Worm (Caenorhabditis elegans): ENCODE data around the gene Y77E11A.12.

DNA sequence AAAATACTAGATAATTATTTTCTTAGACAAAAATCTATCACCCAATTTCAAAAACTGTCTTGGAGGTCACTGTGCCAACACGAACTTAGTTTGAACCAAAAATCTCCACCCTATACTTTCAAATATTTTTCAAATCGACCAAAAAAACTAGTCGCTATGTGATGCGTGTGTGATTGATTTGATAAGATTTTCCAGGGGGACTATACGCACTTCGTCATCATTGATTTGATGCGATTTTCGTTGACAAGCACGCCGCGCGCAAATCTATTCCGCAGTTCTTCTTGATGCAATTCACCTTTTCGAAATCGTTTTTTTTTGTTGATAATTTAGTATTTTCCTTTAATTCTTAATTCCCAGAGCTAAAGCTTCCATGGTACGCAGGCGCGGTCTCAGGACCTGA is 21.5 kb downstream of the Y77E11A.12 start:
- no peak for TF ChIP-seq nhr-129 (tag; optimal IDR thresholded peaks at IDR 0.05)
- no peak for TF ChIP-seq nhr-12 (tag; optimal IDR thresholded peaks at IDR 0.05)
- no peak for TF ChIP-seq R02D3.7 (tag; optimal IDR thresholded peaks at IDR 0.05)
- peak; percentile 1 for TF ChIP-seq nhr-25 (tag; optimal IDR thresholded peaks at IDR 0.05)
- TF ChIP-seq alr-1 (tag; optimal IDR thresholded peaks at IDR 0.05), result no peak
- no peak for TF ChIP-seq snpc-4 (tag; optimal IDR thresholded peaks at IDR 0.05)
- no peak for TF ChIP-seq sem-4 (tag; optimal IDR thresholded peaks at IDR 0.05)
- TF ChIP-seq F13H6.1 (tag; optimal IDR thresholded peaks at IDR 0.05), result no peak
- TF ChIP-seq egl-27 (tag; optimal IDR thresholded peaks at IDR 0.05), result no peak
- TF ChIP-seq ZK546.5 (tag; optimal IDR thresholded peaks at IDR 0.05), result no peak
- no peak for TF ChIP-seq elt-1 (tag; optimal IDR thresholded peaks at IDR 0.05)
- TF ChIP-seq lsy-2 (tag; optimal IDR thresholded peaks at IDR 0.05), result no peak
- no peak for TF ChIP-seq nhr-77 (tag; optimal IDR thresholded peaks at IDR 0.05)
